Worm (Caenorhabditis elegans): ENCODE results near the gene F41H8.2.

ce11 chrV:826097-826496 lies at the start of gene F41H8.2:
- TF ChIP-seq him-1 (tag; optimal IDR thresholded peaks at IDR 0.05): no peak
- TF ChIP-seq dao-5 (tag; optimal IDR thresholded peaks at IDR 0.05): no peak

Data from whole organism, L4/young adult.